Worm (Caenorhabditis elegans): Measurements from ENCODE around the gene clec-83.

ce11 chrIV:2793956-2794355 is 47.3 kb downstream of the clec-83 start:
- no peak for TF ChIP-seq W03F9.2 (tag; optimal IDR thresholded peaks at IDR 0.05)
- no peak for TF ChIP-seq him-1 (tag; optimal IDR thresholded peaks at IDR 0.05)
- no peak for TF ChIP-seq dao-5 (tag; optimal IDR thresholded peaks at IDR 0.05)

Data from whole organism, L4/young adult.